Fruit fly (Drosophila melanogaster) whole organism: ENCODE data around the gene Nrt.

Source experiments
- CG8478 ChIP-seq: fragments of >200 bp; optimal IDR thresholded peaks from 2 replicates; lab custom pipeline; 2018; ENCODE audit warnings: inconsistent platforms
- Dll ChIP-seq: fragments of >200 bp; optimal IDR thresholded peaks from 2 replicates; lab custom pipeline; 2017
- EcR ChIP-seq, 2 experiments: fragments of >200 bp; optimal IDR thresholded peaks; 2 replicates each; lab custom pipeline; 2017; ENCODE audit warnings: missing biosample characterization in 2 of 2, missing genetic modification characterization in 2 of 2, missing genetic modification reagents in 2 of 2
- pan ChIP-seq: fragments of >200 bp; optimal IDR thresholded peaks from 2 replicates; lab custom pipeline; 2017
- psq ChIP-seq: fragments of >200 bp; optimal IDR thresholded peaks from 2 replicates; lab custom pipeline; 2017
- usp ChIP-seq: fragments of >200 bp; optimal IDR thresholded peaks from 2 replicates; lab custom pipeline; 2017; ENCODE audit warnings: missing biosample characterization, missing genetic modification characterization, mixed read lengths

- TF ChIP-seq EcR (GFP tag; optimal IDR thresholded peaks at IDR 0.05; lab: Kevin White, UChicago) (no peak), psq (lab: Kevin White, UChicago) (no peak), pan (lab: Kevin White, UChicago) (no peak), CG8478 (lab: Kevin White, UChicago) (no peak), usp (GFP tag; lab: Kevin White, UChicago) (no peak), Dll (no peak)
These were observed 30.7 kb downstream of the Nrt start for dm6 chr3L:16796603-16797002.
